Worm (Caenorhabditis elegans) whole organism, young adult: Measurements from ENCODE around the gene F45E1.4.

Experiments used
- C17E4.6 ChIP-seq: fragments of 200-800 bp; sonication (Bioruptor generic); IDR thresholded peaks from 2 replicates; pipeline ENCODE4 v1.3.6; 2022; ENCODE audit warnings: missing genetic modification reagents, missing genetic modification characterization, missing compliant biosample characterization
- Y53G8AR.9 ChIP-seq: fragments of 200-800 bp; sonication (Bioruptor generic); conservative IDR thresholded peaks from 2 replicates; pipeline ENCODE4 v1.3.6; 2022; ENCODE audit warnings: missing genetic modification reagents, missing genetic modification characterization, missing compliant biosample characterization

ce11 chrX:7944999-7945398 lies 40.8 kb upstream of the F45E1.4 start, which contains the start of gene tnt-3:
- TF ChIP-seq Y53G8AR.9 (GFP tag; lab: Robert Waterston, UW): no peak
- no peak for TF ChIP-seq C17E4.6 (GFP tag; lab: Robert Waterston, UW)
